Fruit fly (Drosophila melanogaster) whole organism, embryonic: ENCODE measurements around the gene Vps13D.

Experiments
- B-H2 ChIP-seq: fragments of 200-800 bp; sonication (Bioruptor generic); optimal IDR thresholded peaks from 2 replicates; lab custom pipeline; 2018; ENCODE audit warnings: missing biosample characterization, mild to moderate bottlenecking, missing genetic modification characterization
- CG10654 ChIP-seq: fragments of 200-800 bp; sonication (Bioruptor generic); optimal IDR thresholded peaks from 2 replicates; lab custom pipeline; 2016; ENCODE audit warnings: missing biosample characterization, missing genetic modification characterization
- CG11504 ChIP-seq: fragments of 200-800 bp; sonication (Bioruptor generic); optimal IDR thresholded peaks from 3 replicates; lab custom pipeline; 2019; ENCODE audit warnings: missing biosample characterization, mild to moderate bottlenecking, missing genetic modification characterization, moderate library complexity
- CG11723 ChIP-seq: fragments of 200-800 bp; sonication (Bioruptor generic); optimal IDR thresholded peaks from 2 replicates; lab custom pipeline; 2017; ENCODE audit warnings: missing biosample characterization, mild to moderate bottlenecking, missing genetic modification characterization
- CG12942 ChIP-seq: fragments of 200-800 bp; sonication (Bioruptor generic); optimal IDR thresholded peaks from 3 replicates; lab custom pipeline; 2016; ENCODE audit warnings: missing biosample characterization, missing genetic modification characterization
- CG13123 ChIP-seq: fragments of 200-800 bp; sonication (Bioruptor generic); optimal IDR thresholded peaks from 2 replicates; lab custom pipeline; 2016; ENCODE audit warnings: missing biosample characterization, missing genetic modification characterization
- CG13624 ChIP-seq: fragments of 200-800 bp; sonication (Bioruptor generic); optimal IDR thresholded peaks from 2 replicates; lab custom pipeline; 2016; ENCODE audit warnings: missing biosample characterization, missing genetic modification characterization
- CG13775 ChIP-seq: fragments of 200-800 bp; sonication (Bioruptor generic); optimal IDR thresholded peaks from 3 replicates; lab custom pipeline; 2017; ENCODE audit warnings: missing biosample characterization, mild to moderate bottlenecking, missing genetic modification characterization
- CG14667 ChIP-seq: fragments of 200-800 bp; sonication (Bioruptor generic); IDR thresholded peaks from 2 replicates; pipeline ENCODE4 v1.3.6; 2022; ENCODE audit warnings: missing biosample characterization, missing genetic modification characterization
- CG14710 ChIP-seq: fragments of 200-800 bp; sonication (Bioruptor generic); optimal IDR thresholded peaks from 3 replicates; lab custom pipeline; 2019; ENCODE audit warnings: missing biosample characterization, mild to moderate bottlenecking, missing genetic modification characterization, moderate library complexity
- CG1603 ChIP-seq: fragments of 200-800 bp; sonication (Bioruptor generic); optimal IDR thresholded peaks from 2 replicates; lab custom pipeline; 2019; ENCODE audit warnings: missing biosample characterization, mild to moderate bottlenecking, missing genetic modification characterization, moderate library complexity
- CG17568 ChIP-seq: fragments of 200-800 bp; sonication (Bioruptor generic); optimal IDR thresholded peaks from 2 replicates; lab custom pipeline; 2018; ENCODE audit warnings: missing biosample characterization, mild to moderate bottlenecking, missing genetic modification characterization, moderate library complexity
- CG18262 ChIP-seq: fragments of 200-800 bp; optimal IDR thresholded peaks from 3 replicates; lab custom pipeline; 2019; ENCODE audit warnings: missing biosample characterization, mild to moderate bottlenecking, missing genetic modification characterization, moderate library complexity
- CG1832 ChIP-seq: fragments of 200-800 bp; sonication (Bioruptor generic); optimal IDR thresholded peaks from 2 replicates; lab custom pipeline; 2017; ENCODE audit warnings: missing biosample characterization, mild to moderate bottlenecking, missing genetic modification characterization, inconsistent platforms
- CG18619 ChIP-seq: fragments of 200-800 bp; sonication (Bioruptor generic); optimal IDR thresholded peaks from 3 replicates; lab custom pipeline; 2017; ENCODE audit warnings: missing biosample characterization, mild to moderate bottlenecking, missing genetic modification characterization
- CG2199 ChIP-seq: fragments of 200-800 bp; sonication (Bioruptor generic); IDR thresholded peaks from 3 replicates; pipeline ENCODE4 v1.3.6; 2022; ENCODE audit warnings: missing biosample characterization, missing genetic modification characterization
- CG33557 ChIP-seq: fragments of 200-800 bp; sonication (Bioruptor generic); optimal IDR thresholded peaks from 2 replicates; lab custom pipeline; 2019; ENCODE audit warnings: missing biosample characterization, mild to moderate bottlenecking, missing genetic modification characterization, moderate library complexity
- CG3407 ChIP-seq: fragments of 200-800 bp; sonication (Bioruptor generic); optimal IDR thresholded peaks from 2 replicates; lab custom pipeline; 2018; ENCODE audit warnings: missing biosample characterization, mild to moderate bottlenecking, missing genetic modification characterization
- CG34376 ChIP-seq: fragments of 200-800 bp; sonication (Bioruptor generic); optimal IDR thresholded peaks from 2 replicates; lab custom pipeline; 2018; ENCODE audit warnings: missing biosample characterization, mild to moderate bottlenecking, missing genetic modification characterization
- CG42726 ChIP-seq: fragments of 200-800 bp; sonication (Bioruptor generic); IDR thresholded peaks from 2 replicates; pipeline ENCODE4 v1.3.6; 2022; ENCODE audit warnings: missing biosample characterization, missing genetic modification characterization; ENCODE audit not compliant: partially characterized antibody
- CG7745 ChIP-seq: fragments of 200-800 bp; sonication (Bioruptor generic); optimal IDR thresholded peaks from 2 replicates; lab custom pipeline; 2018; ENCODE audit warnings: missing biosample characterization, mild to moderate bottlenecking, missing genetic modification characterization, moderate library complexity
- CG7839 ChIP-seq: fragments of 200-800 bp; sonication (Bioruptor generic); optimal IDR thresholded peaks from 3 replicates; lab custom pipeline; 2018; ENCODE audit warnings: missing biosample characterization, mild to moderate bottlenecking, missing genetic modification characterization, moderate library complexity
- CG8089 ChIP-seq: fragments of 200-800 bp; sonication (Bioruptor generic); optimal IDR thresholded peaks from 3 replicates; lab custom pipeline; 2016; ENCODE audit warnings: missing biosample characterization, missing genetic modification characterization
- CG8290 ChIP-seq, 3 experiments: fragments of 200-800 bp; sonication (Bioruptor generic); optimal IDR thresholded peaks; 2 replicates each; lab custom pipeline; 2016 to 2019; ENCODE audit warnings: missing biosample characterization in 3 of 3, missing genetic modification characterization in 3 of 3, mild to moderate bottlenecking in 2 of 3, moderate library complexity in 1 of 3
- Dek ChIP-seq: fragments of 200-800 bp; sonication (Bioruptor generic); optimal IDR thresholded peaks from 3 replicates; lab custom pipeline; 2019; ENCODE audit warnings: missing biosample characterization, mild to moderate bottlenecking, missing genetic modification characterization, moderate library complexity
- Dfd ChIP-seq, 2 experiments: fragments of >200 bp; optimal IDR thresholded peaks; 2 replicates each; lab custom pipeline; 2017; ENCODE audit warnings: missing biosample characterization in 2 of 2, missing genetic modification characterization in 2 of 2
- Dip2 ChIP-seq: fragments of 200-800 bp; sonication (Bioruptor generic); IDR thresholded peaks from 2 replicates; pipeline ENCODE4 v1.3.6; 2022; ENCODE audit warnings: missing biosample characterization, missing genetic modification characterization
- Doc3 ChIP-seq: fragments of 200-800 bp; sonication (Bioruptor generic); IDR thresholded peaks from 3 replicates; pipeline ENCODE4 v1.3.6; 2022; ENCODE audit warnings: missing biosample characterization, missing genetic modification characterization; ENCODE audit not compliant: partially characterized antibody
- GATAe ChIP-seq: fragments of 200-800 bp; sonication (Bioruptor generic); conservative IDR thresholded peaks from 2 replicates; pipeline ENCODE4 v1.3.6; 2022; ENCODE audit warnings: missing biosample characterization, missing genetic modification characterization
- Max ChIP-seq: fragments of 200-800 bp; sonication (Bioruptor generic); optimal IDR thresholded peaks from 2 replicates; lab custom pipeline; 2016; ENCODE audit warnings: missing biosample characterization, mild to moderate bottlenecking, missing genetic modification characterization
- Mes4 ChIP-seq: fragments of 200-800 bp; sonication (Bioruptor generic); optimal IDR thresholded peaks from 2 replicates; lab custom pipeline; 2016; ENCODE audit warnings: missing biosample characterization, missing genetic modification characterization
- Pdp1 ChIP-seq, 2 experiments: fragments of 200-800 bp; sonication (Bioruptor generic); optimal IDR thresholded peaks; 3 replicates each; lab custom pipeline; 2016; ENCODE audit warnings: missing biosample characterization in 2 of 2, missing genetic modification characterization in 2 of 2, mild to moderate bottlenecking in 1 of 2, moderate library complexity in 1 of 2
- Ravus ChIP-seq: fragments of 200-800 bp; sonication (Bioruptor generic); IDR thresholded peaks from 2 replicates; pipeline ENCODE4 v1.3.6; 2022; ENCODE audit warnings: missing biosample characterization, missing genetic modification characterization
- Sin3A ChIP-seq: fragments of >200 bp; optimal IDR thresholded peaks from 2 replicates; lab custom pipeline; 2018
- Tbp ChIP-seq: fragments of >200 bp; optimal IDR thresholded peaks from 2 replicates; lab custom pipeline; 2018; ENCODE audit warnings: missing biosample characterization, missing genetic modification characterization
- Vsx1 ChIP-seq: fragments of 200-800 bp; sonication (Bioruptor generic); optimal IDR thresholded peaks from 2 replicates; lab custom pipeline; 2017; ENCODE audit warnings: missing biosample characterization, mild to moderate bottlenecking, missing genetic modification characterization, missing genetic modification reagents
- bab2 ChIP-seq: fragments of 200-800 bp; sonication (Bioruptor generic); optimal IDR thresholded peaks from 2 replicates; lab custom pipeline; 2016; ENCODE audit warnings: missing biosample characterization, missing genetic modification characterization
- da ChIP-seq: fragments of 200-800 bp; sonication (Bioruptor generic); optimal IDR thresholded peaks from 2 replicates; lab custom pipeline; 2016; ENCODE audit warnings: missing biosample characterization, missing genetic modification characterization
- dimm ChIP-seq: fragments of 200-800 bp; sonication (Bioruptor generic); IDR thresholded peaks from 2 replicates; pipeline ENCODE4 v1.3.6; 2022; ENCODE audit warnings: missing biosample characterization, missing genetic modification characterization
- fu2 ChIP-seq: fragments of 200-800 bp; sonication (Bioruptor generic); optimal IDR thresholded peaks from 2 replicates; lab custom pipeline; 2016; ENCODE audit warnings: missing biosample characterization, missing genetic modification characterization
- hbn ChIP-seq: fragments of 200-800 bp; sonication (Bioruptor generic); IDR thresholded peaks from 2 replicates; pipeline ENCODE4 v1.3.6; 2022; ENCODE audit warnings: missing biosample characterization, missing genetic modification characterization; ENCODE audit not compliant: partially characterized antibody
- nerfin-2 ChIP-seq: fragments of 200-800 bp; sonication (Bioruptor generic); IDR thresholded peaks from 2 replicates; pipeline ENCODE4 v1.3.6; 2022; ENCODE audit warnings: missing biosample characterization, missing genetic modification characterization; ENCODE audit not compliant: partially characterized antibody
- oc ChIP-seq: fragments of 200-800 bp; sonication (Bioruptor generic); optimal IDR thresholded peaks from 2 replicates; lab custom pipeline; 2018; ENCODE audit warnings: missing biosample characterization, mild to moderate bottlenecking, missing genetic modification characterization, moderate library complexity
- pfk ChIP-seq: fragments of 200-800 bp; sonication (Bioruptor generic); optimal IDR thresholded peaks from 2 replicates; lab custom pipeline; 2018; ENCODE audit warnings: missing biosample characterization, mild to moderate bottlenecking, missing genetic modification characterization, moderate library complexity
- psq ChIP-seq: fragments of 200-800 bp; sonication (Bioruptor generic); optimal IDR thresholded peaks from 2 replicates; lab custom pipeline; 2017; ENCODE audit warnings: missing biosample characterization, missing genetic modification characterization
- pzg ChIP-seq: fragments of 200-800 bp; sonication (Bioruptor generic); optimal IDR thresholded peaks from 3 replicates; lab custom pipeline; 2018; ENCODE audit warnings: missing biosample characterization, mild to moderate bottlenecking, missing genetic modification characterization, moderate library complexity
- sim ChIP-seq: fragments of 200-800 bp; sonication (Bioruptor generic); IDR thresholded peaks from 2 replicates; pipeline ENCODE4 v1.3.6; 2022; ENCODE audit warnings: missing biosample characterization, missing genetic modification characterization
- sima ChIP-seq: fragments of 200-800 bp; sonication (Bioruptor generic); optimal IDR thresholded peaks from 2 replicates; lab custom pipeline; 2016; ENCODE audit warnings: missing biosample characterization, missing genetic modification characterization
- sob ChIP-seq: fragments of 200-800 bp; sonication (Bioruptor generic); IDR thresholded peaks from 2 replicates; pipeline ENCODE4 v1.3.6; 2022; ENCODE audit warnings: missing biosample characterization, missing genetic modification characterization
- wor ChIP-seq: fragments of 200-800 bp; sonication (Bioruptor generic); IDR thresholded peaks from 2 replicates; pipeline ENCODE4 v1.3.6; 2022; ENCODE audit warnings: missing biosample characterization, missing genetic modification characterization
- zfh2 ChIP-seq: fragments of 200-800 bp; sonication (Bioruptor generic); optimal IDR thresholded peaks from 2 replicates; lab custom pipeline; 2016; ENCODE audit warnings: missing biosample characterization, missing genetic modification characterization

Gene Vps13D

DNA sequence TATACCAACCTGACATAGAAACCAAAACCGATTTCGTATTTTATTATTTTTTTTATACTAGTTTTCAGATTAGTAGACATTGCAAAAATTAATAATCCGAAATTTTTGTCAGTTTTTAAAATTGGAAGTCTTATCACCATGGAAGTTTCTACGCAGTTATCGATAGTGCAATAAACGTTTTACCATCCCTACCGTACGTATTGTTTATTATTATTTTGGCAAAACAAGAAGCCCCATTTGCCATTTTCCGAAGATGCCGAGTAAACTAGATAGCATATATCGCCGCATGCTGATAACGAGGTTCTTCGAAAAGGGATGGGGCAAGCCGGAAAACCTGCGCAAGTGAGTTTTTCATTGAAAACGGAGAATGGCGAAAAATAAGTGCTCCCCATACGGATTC lies 13.2 kb upstream of the Vps13D start, which contains the start of gene CG32112 (continued):
- TF ChIP-seq CG42726 (GFP tag; lab: Robert Waterston, UW) (no peak), sima (GFP tag; lab: Kevin White, UChicago) (no peak), CG34376 (no peak), CG14667 (GFP tag; lab: Robert Waterston, UW) (no peak), CG33557 (GFP tag; lab: Kevin White, UChicago) (no peak), nerfin-2 (GFP tag; lab: Robert Waterston, UW) (peak; percentile 64; the same call in 1 of the 2 replicates), CG18619 (GFP tag; lab: Kevin White, UChicago) (no peak), sim (GFP tag; lab: Robert Waterston, UW) (no peak), bab2 (GFP tag; lab: Kevin White, UChicago) (no peak), B-H2 (GFP tag; lab: Kevin White, UChicago) (no peak), CG7745 (tag; lab: Kevin White, UChicago) (no peak), CG8089 (GFP tag; lab: Kevin White, UChicago) (no peak), CG13775 (GFP tag; lab: Kevin White, UChicago) (no peak), Dfd (GFP tag; optimal IDR thresholded peaks at IDR 0.05; lab: Kevin White, UChicago) (no peak), CG2199 (GFP tag; lab: Robert Waterston, UW) (no peak), pzg (GFP tag; lab: Kevin White, UChicago) (peak; percentile 54), CG11723 (no peak), zfh2 (GFP tag; lab: Kevin White, UChicago) (peak; percentile 13), CG3407 (no peak), Sin3A (no peak), Pdp1 (GFP tag; optimal IDR thresholded peaks at IDR 0.05; lab: Kevin White, UChicago) (peak in 1 of 2 experiments; percentile 94), CG14710 (tag; lab: Kevin White, UChicago) (peak; percentile 62), pfk (peak; percentile 82), sob (no peak), Tbp (GFP tag; lab: Kevin White, UChicago) (no peak), CG1832 (no peak), Vsx1 (GFP tag; lab: Kevin White, UChicago) (no peak), CG1603 (peak; percentile 71), psq (GFP tag; lab: Kevin White, UChicago) (no peak), CG12942 (GFP tag; lab: Kevin White, UChicago) (no peak), CG17568 (no peak), CG13624 (GFP tag; lab: Kevin White, UChicago) (no peak), Dip2 (no peak), CG8290 (GFP tag; optimal IDR thresholded peaks at IDR 0.05; lab: Kevin White, UChicago) (no peak), CG8290 (tag; optimal IDR thresholded peaks at IDR 0.05; lab: Kevin White, UChicago) (no peak), Dek (tag; lab: Kevin White, UChicago) (no peak), oc (tag; lab: Kevin White, UChicago) (no peak), fu2 (GFP tag; lab: Kevin White, UChicago) (no peak), Ravus (GFP tag; lab: Robert Waterston, UW) (no peak), Mes4 (GFP tag; lab: Kevin White, UChicago) (no peak), CG10654 (no peak), CG7839 (tag; lab: Kevin White, UChicago) (no peak), Max (GFP tag; lab: Kevin White, UChicago) (no peak), Doc3 (GFP tag; lab: Robert Waterston, UW) (peak; percentile 77), CG18262 (tag; lab: Kevin White, UChicago) (peak; percentile 10), GATAe (GFP tag; lab: Robert Waterston, UW) (no peak), wor (no peak), dimm (GFP tag; lab: Robert Waterston, UW) (no peak), CG13123 (GFP tag; lab: Kevin White, UChicago) (peak; percentile 5), hbn (GFP tag; lab: Robert Waterston, UW) (peak; percentile 66), CG11504 (tag; lab: Kevin White, UChicago) (no peak), da (GFP tag; lab: Kevin White, UChicago) (no peak)
